Fruit fly (Drosophila melanogaster) whole organism, prepupa: ENCODE data around the gene GNBP2.

Experiments used
- Blimp-1 ChIP-seq: fragments of 200-800 bp; sonication (Bioruptor generic); optimal IDR thresholded peaks from 3 replicates; lab custom pipeline; 2017; ENCODE audit warnings: missing biosample characterization, missing genetic modification characterization, mild to moderate bottlenecking, moderate library complexity, missing genetic modification reagents
- CG1621 ChIP-seq: fragments of 200-800 bp; sonication (Bioruptor generic); optimal IDR thresholded peaks from 3 replicates; lab custom pipeline; 2018; ENCODE audit warnings: missing biosample characterization, mild to moderate bottlenecking, missing genetic modification characterization
- CG31627 ChIP-seq: fragments of 200-800 bp; sonication (Bioruptor generic); optimal IDR thresholded peaks from 3 replicates; lab custom pipeline; 2016; ENCODE audit warnings: missing biosample characterization, missing genetic modification characterization
- CG6163 ChIP-seq: fragments of 200-800 bp; sonication (Bioruptor generic); IDR thresholded peaks from 3 replicates; pipeline ENCODE4 v1.3.6; 2022; ENCODE audit warnings: missing biosample characterization, missing genetic modification characterization
- OdsH ChIP-seq: fragments of 200-800 bp; sonication (Bioruptor generic); optimal IDR thresholded peaks from 3 replicates; lab custom pipeline; 2016; ENCODE audit warnings: missing biosample characterization, missing genetic modification characterization
- Sox15 ChIP-seq: fragments of 200-800 bp; sonication (Bioruptor generic); optimal IDR thresholded peaks from 3 replicates; lab custom pipeline; 2016; ENCODE audit warnings: missing biosample characterization, missing genetic modification characterization

- no peak for TF ChIP-seq OdsH
- no peak for TF ChIP-seq Blimp-1
- no peak for TF ChIP-seq CG6163 (GFP tag; lab: Robert Waterston, UW)
- TF ChIP-seq CG31627 = no peak
- no peak for TF ChIP-seq CG1621
- TF ChIP-seq Sox15 (GFP tag; lab: Kevin White, UChicago) = no peak
Measured at dm6 chr3L:18698312-18698711, 23.1 kb upstream of the GNBP2 start, which contains the start of gene Dic4.
